Fruit fly (Drosophila melanogaster): ENCODE results near the gene RpS26.

Gene RpS26

dm6 chr2L:18395274-18395823, 47.7 kb downstream of the RpS26 start:
- TF ChIP-seq Ets21C (GFP tag; optimal IDR thresholded peaks at IDR 0.05) (no peak), acj6 (GFP tag; optimal IDR thresholded peaks at IDR 0.05) (no peak), CG16779 (tag; optimal IDR thresholded peaks at IDR 0.05) (no peak), Met (GFP tag; optimal IDR thresholded peaks at IDR 0.05) (no peak), Lpt (GFP tag; optimal IDR thresholded peaks at IDR 0.05) (no peak), OdsH (GFP tag; optimal IDR thresholded peaks at IDR 0.05) (no peak), Gug (GFP tag; IDR thresholded peaks at IDR 0.05) (no peak), CG1621 (tag; optimal IDR thresholded peaks at IDR 0.05) (no peak), Blimp-1 (GFP tag; optimal IDR thresholded peaks at IDR 0.05) (no peak)
